Worm (Caenorhabditis elegans) whole organism, mixed stage, embryonic: ENCODE results near the gene C13A2.5.

ENCODE experiments used
- bed-3 ChIP-seq: fragments of 200-800 bp; sonication (Bioruptor generic); optimal IDR thresholded peaks from 3 replicates; lab custom pipeline; 2018; ENCODE audit warnings: mild to moderate bottlenecking, missing genetic modification characterization, moderate library complexity, missing compliant biosample characterization
- blmp-1 ChIP-seq: fragments of 150-350 bp; optimal IDR thresholded peaks from 2 replicates; lab custom pipeline; 2014; ENCODE audit warnings: missing biosample characterization, missing genetic modification characterization
- ceh-39 ChIP-seq: fragments of 150-350 bp; optimal IDR thresholded peaks from 2 replicates; lab custom pipeline; 2014; ENCODE audit warnings: missing biosample characterization, missing genetic modification characterization
- ceh-83 ChIP-seq: fragments of 200-800 bp; sonication (Bioruptor generic); optimal IDR thresholded peaks from 2 replicates; lab custom pipeline; 2018; ENCODE audit warnings: mild to moderate bottlenecking, missing genetic modification characterization, missing compliant biosample characterization
- ces-1 ChIP-seq: fragments of 150-350 bp; optimal IDR thresholded peaks from 2 replicates; lab custom pipeline; 2014; ENCODE audit warnings: missing biosample characterization, missing genetic modification reagents, missing genetic modification characterization
- cnd-1 ChIP-seq: fragments of 200-800 bp; sonication (Bioruptor generic); optimal IDR thresholded peaks from 2 replicates; lab custom pipeline; 2018; ENCODE audit warnings: mild to moderate bottlenecking, missing genetic modification characterization, missing compliant biosample characterization
- drap-1 ChIP-seq: fragments of 200-800 bp; sonication (Bioruptor generic); optimal IDR thresholded peaks from 3 replicates; lab custom pipeline; 2018; ENCODE audit warnings: mild to moderate bottlenecking, missing genetic modification characterization, missing compliant biosample characterization
- elt-1 ChIP-seq: sonication (generic microtip); optimal IDR thresholded peaks from 2 replicates; lab custom pipeline; 2017; ENCODE audit warnings: missing genetic modification characterization, mild to moderate bottlenecking, missing compliant biosample characterization, antibody characterized with exemption, moderate library complexity, borderline replicate concordance; ENCODE audit not compliant: insufficient read depth
- elt-3 ChIP-seq: fragments of 150-350 bp; optimal IDR thresholded peaks from 2 replicates; lab custom pipeline; 2014; ENCODE audit warnings: missing biosample characterization, missing genetic modification characterization
- flh-1 ChIP-seq: fragments of 200-800 bp; sonication (Bioruptor generic); optimal IDR thresholded peaks from 2 replicates; lab custom pipeline; 2018; ENCODE audit warnings: mild to moderate bottlenecking, missing genetic modification characterization, moderate library complexity, missing compliant biosample characterization
- ham-2 ChIP-seq: fragments of 200-800 bp; sonication (Bioruptor generic); optimal IDR thresholded peaks from 2 replicates; lab custom pipeline; 2018; ENCODE audit warnings: mild to moderate bottlenecking, missing genetic modification characterization, missing compliant biosample characterization
- hlh-1 ChIP-seq: fragments of 150-350 bp; optimal IDR thresholded peaks from 2 replicates; lab custom pipeline; 2014; ENCODE audit warnings: missing biosample characterization, missing genetic modification reagents, missing genetic modification characterization
- lin-13 ChIP-seq: fragments of 150-350 bp; optimal IDR thresholded peaks from 2 replicates; lab custom pipeline; 2014; ENCODE audit warnings: missing biosample characterization, missing genetic modification characterization
- lsy-2 ChIP-seq: fragments of 150-350 bp; optimal IDR thresholded peaks from 2 replicates; lab custom pipeline; 2014; ENCODE audit warnings: missing biosample characterization, missing genetic modification characterization
- mab-5 ChIP-seq: fragments of 150-350 bp; optimal IDR thresholded peaks from 2 replicates; lab custom pipeline; 2014; ENCODE audit warnings: missing biosample characterization, missing genetic modification characterization
- mep-1 ChIP-seq: fragments of 150-350 bp; optimal IDR thresholded peaks from 2 replicates; lab custom pipeline; 2017; ENCODE audit warnings: missing biosample characterization, missing genetic modification reagents, missing genetic modification characterization, inconsistent platforms
- nhr-2 ChIP-seq: fragments of 150-350 bp; optimal IDR thresholded peaks from 2 replicates; lab custom pipeline; 2014; ENCODE audit warnings: missing biosample characterization, missing genetic modification characterization
- nhr-237 ChIP-seq: fragments of 150-350 bp; optimal IDR thresholded peaks from 2 replicates; lab custom pipeline; 2014; ENCODE audit warnings: missing biosample characterization, missing genetic modification characterization
- nhr-28 ChIP-seq: fragments of 150-350 bp; optimal IDR thresholded peaks from 2 replicates; lab custom pipeline; 2014; ENCODE audit warnings: missing biosample characterization, missing genetic modification characterization
- pha-4 ChIP-seq: fragments of 150-350 bp; optimal IDR thresholded peaks from 2 replicates; lab custom pipeline; 2018; ENCODE audit warnings: missing biosample characterization, missing genetic modification reagents, missing genetic modification characterization
- sem-2 ChIP-seq: fragments of 200-800 bp; sonication (Bioruptor generic); optimal IDR thresholded peaks from 2 replicates; lab custom pipeline; 2018; ENCODE audit warnings: mild to moderate bottlenecking, missing genetic modification characterization, missing compliant biosample characterization
- snpc-4 ChIP-seq: fragments of 150-350 bp; optimal IDR thresholded peaks from 2 replicates; lab custom pipeline; 2014; ENCODE audit warnings: missing biosample characterization, missing genetic modification characterization
- sptf-1 ChIP-seq: sonication (generic microtip); optimal IDR thresholded peaks from 2 replicates; lab custom pipeline; 2017; ENCODE audit warnings: mild to moderate bottlenecking, missing genetic modification characterization, moderate library complexity, missing compliant biosample characterization
- tbx-8 ChIP-seq: fragments of 200-800 bp; sonication (Bioruptor generic); optimal IDR thresholded peaks from 2 replicates; lab custom pipeline; 2018; ENCODE audit warnings: mild to moderate bottlenecking, missing genetic modification characterization, moderate library complexity, missing compliant biosample characterization
- unc-120 ChIP-seq: sonication (generic microtip); optimal IDR thresholded peaks from 2 replicates; lab custom pipeline; 2017; ENCODE audit warnings: missing genetic modification characterization, missing compliant biosample characterization; ENCODE audit not compliant: poor library complexity, severe bottlenecking
- zip-8 ChIP-seq: fragments of 150-350 bp; optimal IDR thresholded peaks from 2 replicates; lab custom pipeline; 2014; ENCODE audit warnings: missing biosample characterization, missing genetic modification characterization

C13A2.5 gene

DNA sequence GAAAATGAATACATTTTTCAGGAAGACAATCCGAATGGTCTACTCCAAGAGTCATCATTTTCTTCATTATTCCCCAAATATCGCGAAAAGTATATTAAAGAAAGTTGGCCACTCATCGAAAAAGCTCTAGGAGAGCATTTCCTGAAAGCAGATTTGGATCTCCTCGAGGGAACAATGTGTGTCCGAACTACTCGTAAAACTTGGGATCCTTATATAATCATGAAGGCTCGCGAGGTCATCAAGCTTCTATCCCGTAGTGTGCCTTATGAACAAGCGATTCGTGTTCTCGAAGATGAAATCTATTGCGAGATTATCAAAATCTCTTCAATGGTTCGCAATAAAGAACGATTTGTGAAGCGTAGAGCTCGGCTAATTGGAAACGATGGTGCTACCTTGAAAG, 44.1 kb upstream of the C13A2.5 start:
- TF ChIP-seq flh-1: no peak
- TF ChIP-seq nhr-237 (tag; lab: Kevin White, UChicago): no peak

DNA sequence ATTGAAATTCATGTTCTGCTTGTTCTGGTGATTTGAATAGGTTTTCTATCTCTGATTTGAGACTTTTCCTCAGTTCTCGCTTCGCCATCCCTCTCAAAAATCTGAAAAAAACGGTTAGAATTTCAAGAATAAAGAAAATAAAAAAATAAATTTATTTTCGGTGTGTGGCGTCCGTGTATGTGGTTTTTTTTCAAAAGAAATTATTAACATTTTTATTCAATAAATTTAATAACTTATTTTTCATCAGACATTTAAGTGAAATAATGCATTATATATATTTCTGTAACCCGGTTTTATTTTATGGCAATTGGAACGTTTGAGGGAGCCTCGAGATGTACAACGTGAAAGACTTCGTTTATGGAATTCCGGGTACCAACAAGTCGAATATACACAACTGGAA, 40.9 kb upstream of the C13A2.5 start, which contains the start of gene C05C8.5:
Gene C05C8.5, minus strand, starts transcription at position 101 of the 400 bp plus-strand sequence.
- TF ChIP-seq nhr-28 (no peak), cnd-1 (tag; lab: Kevin White, UChicago) (no peak), lin-13 (no peak), unc-120 (tag; lab: Kevin White, UChicago) (no peak), drap-1 (no peak), elt-3 (tag; lab: Kevin White, UChicago) (no peak), tbx-8 (no peak), elt-1 (no peak), sem-2 (GFP tag; lab: Kevin White, UChicago) (no peak), blmp-1 (no peak), sptf-1 (no peak), pha-4 (tag; lab: Kevin White, UChicago) (no peak)

DNA sequence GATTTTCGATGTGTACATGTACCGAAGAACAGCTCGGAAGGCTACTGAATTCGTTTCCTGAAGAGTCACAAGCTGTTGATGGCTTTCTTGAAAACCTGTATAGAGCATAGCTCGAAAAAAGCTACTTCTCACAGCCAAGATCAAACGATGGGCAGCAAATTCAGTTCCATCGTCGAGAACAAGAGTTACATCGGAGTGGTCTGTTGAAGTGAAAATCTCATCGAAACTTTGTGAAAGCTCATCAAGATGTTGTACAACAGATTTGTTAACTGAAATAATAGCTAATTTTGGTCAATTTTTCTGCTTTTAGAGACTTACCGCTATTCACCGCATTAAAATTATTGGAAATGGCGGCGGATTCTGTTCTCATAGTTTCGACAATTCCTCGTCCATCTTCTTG, 38.9 kb upstream of the C13A2.5 start:
- TF ChIP-seq cnd-1 (tag; lab: Kevin White, UChicago): no peak
- TF ChIP-seq ceh-83 (GFP tag; lab: Kevin White, UChicago): no peak
- no peak for TF ChIP-seq nhr-2 (tag; lab: Kevin White, UChicago)
- no peak for TF ChIP-seq nhr-237 (tag; lab: Kevin White, UChicago)
- no peak for TF ChIP-seq mab-5 (tag; lab: Kevin White, UChicago)
- no peak for TF ChIP-seq unc-120 (tag; lab: Kevin White, UChicago)
- TF ChIP-seq snpc-4: no peak
- no peak for TF ChIP-seq ham-2 (GFP tag; lab: Kevin White, UChicago)
- TF ChIP-seq nhr-28: no peak
- no peak for TF ChIP-seq tbx-8
- TF ChIP-seq sem-2 (GFP tag; lab: Kevin White, UChicago): no peak
- TF ChIP-seq drap-1: no peak
- no peak for TF ChIP-seq lsy-2 (tag; lab: Kevin White, UChicago)

DNA sequence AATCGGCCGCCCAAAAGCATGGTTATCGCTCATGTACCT, 38.7 kb upstream of the C13A2.5 start, which contains the start of gene hpo-9:
Gene hpo-9, minus strand, starts transcription at position 37 of the 39 bp plus-strand sequence.
- TF ChIP-seq lin-13: no peak
- TF ChIP-seq unc-120 (tag; lab: Kevin White, UChicago): no peak
- no peak for TF ChIP-seq ceh-83 (GFP tag; lab: Kevin White, UChicago)
- TF ChIP-seq, all 35 proteins: peak for 0

DNA sequence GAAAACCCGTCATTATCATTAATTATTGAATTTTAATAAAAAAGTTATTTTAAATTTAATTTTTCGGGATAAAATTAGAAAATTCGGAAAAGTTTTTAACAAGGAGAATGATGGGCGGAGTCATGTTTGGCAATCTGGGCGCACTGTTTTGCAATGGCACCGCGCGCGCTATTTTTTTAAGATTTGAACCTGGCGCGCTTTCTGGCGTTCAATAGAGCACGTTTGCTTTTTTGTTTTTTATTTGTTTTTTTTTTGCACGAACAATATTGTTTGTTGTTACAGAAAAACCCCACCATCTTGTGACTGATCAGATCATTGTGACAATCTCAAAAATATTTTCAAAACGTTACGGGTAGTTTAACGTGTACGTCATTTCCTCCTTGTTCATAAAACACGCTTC, 38.5 kb upstream of the C13A2.5 start, which contains the start of gene hyls-1:
Gene hyls-1, plus strand, starts transcription at position 249 of the 400 bp plus-strand sequence.
- peak; percentile 76 for TF ChIP-seq lsy-2 (tag; lab: Kevin White, UChicago)
- TF ChIP-seq ces-1 (GFP tag; lab: Kevin White, UChicago): peak; percentile 73
- TF ChIP-seq mab-5 (tag; lab: Kevin White, UChicago): peak; percentile 10
- TF ChIP-seq snpc-4: no peak
- TF ChIP-seq lin-13: peak; percentile 33
- peak; percentile 9 for TF ChIP-seq nhr-2 (tag; lab: Kevin White, UChicago)
- no peak for TF ChIP-seq elt-3 (tag; lab: Kevin White, UChicago)
- peak; percentile 82 for TF ChIP-seq nhr-237 (tag; lab: Kevin White, UChicago)
- TF ChIP-seq ceh-39 (tag; lab: Kevin White, UChicago): peak; percentile 62
- peak; percentile 93 for TF ChIP-seq unc-120 (tag; lab: Kevin White, UChicago)
- peak; percentile 42 for TF ChIP-seq pha-4 (tag; lab: Kevin White, UChicago)
- TF ChIP-seq ceh-83 (GFP tag; lab: Kevin White, UChicago): no peak
- TF ChIP-seq blmp-1: no peak
- peak; percentile 64 for TF ChIP-seq mep-1 (tag; lab: Kevin White, UChicago)
- TF ChIP-seq hlh-1 (tag; lab: Kevin White, UChicago): peak; percentile 21

DNA sequence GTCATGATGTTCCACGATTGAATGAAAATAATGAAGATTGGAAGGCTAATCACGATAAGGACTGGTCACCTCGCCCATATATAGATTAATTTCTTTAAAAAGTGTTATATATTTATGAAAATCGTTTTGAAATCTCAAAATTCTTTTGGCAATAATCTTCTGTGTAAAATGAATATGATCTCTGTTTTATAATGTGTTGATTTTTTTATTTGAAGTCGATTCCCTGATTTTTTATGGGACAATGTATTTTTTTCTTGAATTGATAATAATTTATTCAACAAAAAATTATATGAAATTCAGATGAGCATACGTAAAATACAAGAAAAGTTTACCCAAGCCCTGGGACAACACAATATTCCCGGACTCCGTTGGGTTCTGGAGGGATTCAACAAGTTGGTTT, 36.1 kb upstream of the C13A2.5 start, which contains the start of gene C05C8.1:
Gene C05C8.1, plus strand, starts transcription at position 301 of the 400 bp plus-strand sequence.
- TF ChIP-seq ceh-83 (GFP tag; lab: Kevin White, UChicago) (no peak), mep-1 (tag; lab: Kevin White, UChicago) (no peak), flh-1 (no peak), pha-4 (tag; lab: Kevin White, UChicago) (no peak), bed-3 (GFP tag; lab: Kevin White, UChicago) (no peak), lsy-2 (tag; lab: Kevin White, UChicago) (no peak)

DNA sequence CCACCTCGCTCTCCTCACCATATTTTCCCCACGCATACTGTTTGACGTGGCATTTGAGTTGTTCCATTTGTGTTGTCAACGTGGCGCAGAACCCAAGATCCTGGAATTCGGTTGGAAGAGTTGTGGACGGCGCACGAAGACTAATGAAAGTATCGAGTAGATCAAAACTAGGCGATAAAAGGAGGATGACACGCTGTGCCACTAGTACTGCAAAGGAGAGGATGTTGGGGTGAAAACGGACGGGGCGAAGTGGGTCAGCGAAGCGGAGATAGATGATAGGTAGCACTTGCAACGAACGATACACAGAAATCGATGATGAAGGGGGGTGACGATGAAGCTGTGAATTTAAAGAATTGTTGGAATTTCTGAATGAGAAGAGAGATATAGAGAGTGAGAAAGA, 28.6 kb upstream of the C13A2.5 start, which contains the start of gene C05C8.7:
Gene C05C8.7, minus strand, starts transcription at position 100 of the 400 bp plus-strand sequence.
- TF ChIP-seq zip-8 (tag; lab: Kevin White, UChicago) (no peak), ham-2 (GFP tag; lab: Kevin White, UChicago) (peak; percentile 34)
- TF ChIP-seq, all 35 proteins: peak for 1
